Fruit fly (Drosophila melanogaster): Measurements from ENCODE around the gene Pex3.

Pex3 gene

dm6 chr3L:15143638-15144600, at the start of gene Pex3, which contains the start of gene CG32147:
Pex3 (plus strand) TSS chr3L:15144355.
CG32147 (minus strand) TSS chr3L:15144059.
- TF ChIP-seq pan (optimal IDR thresholded peaks at IDR 0.05) (no peak), CG8478 (optimal IDR thresholded peaks at IDR 0.05) (no peak)

dm6 chr3L:15094589-15095288, 49.4 kb upstream of the Pex3 start, which contains the start of the genes sstn, Plp and GlyRS:
sstn (minus strand) TSS chr3L:15094719.
Plp (minus strand) TSS chr3L:15094724.
GlyRS (plus strand) TSS chr3L:15095142.
- no peak for TF ChIP-seq usp (GFP tag; optimal IDR thresholded peaks at IDR 0.05)
- no peak for TF ChIP-seq pan (optimal IDR thresholded peaks at IDR 0.05)
- TF ChIP-seq Dll (optimal IDR thresholded peaks at IDR 0.05) = no peak
- no peak for TF ChIP-seq psq (optimal IDR thresholded peaks at IDR 0.05)
- TF ChIP-seq EcR (GFP tag; optimal IDR thresholded peaks at IDR 0.05) = no peak
- no peak for TF ChIP-seq CG8478 (optimal IDR thresholded peaks at IDR 0.05)

- no peak for TF ChIP-seq CG8478 (optimal IDR thresholded peaks at IDR 0.05)
- no peak for TF ChIP-seq psq (optimal IDR thresholded peaks at IDR 0.05)
- no peak for TF ChIP-seq Dll (optimal IDR thresholded peaks at IDR 0.05)
- no peak for TF ChIP-seq pan (optimal IDR thresholded peaks at IDR 0.05)
- TF ChIP-seq usp (GFP tag; optimal IDR thresholded peaks at IDR 0.05) = no peak
- no peak for TF ChIP-seq EcR (GFP tag; optimal IDR thresholded peaks at IDR 0.05)
These were observed 46.2 kb upstream of the Pex3 start, which contains the start of gene Ctps for dm6 chr3L:15097878-15098520. Ctps (plus strand) TSS chr3L:15097914.

- TF ChIP-seq CG8478 (optimal IDR thresholded peaks at IDR 0.05) (no peak), Dll (optimal IDR thresholded peaks at IDR 0.05) (no peak), EcR (GFP tag; optimal IDR thresholded peaks at IDR 0.05) (no peak), usp (GFP tag; optimal IDR thresholded peaks at IDR 0.05) (no peak), pan (optimal IDR thresholded peaks at IDR 0.05) (no peak), psq (optimal IDR thresholded peaks at IDR 0.05) (no peak)
These were observed 45.3 kb upstream of the Pex3 start for dm6 chr3L:15098659-15099512.

dm6 chr3L:15099541-15099940, 44.6 kb upstream of the Pex3 start:
- TF ChIP-seq usp (GFP tag; optimal IDR thresholded peaks at IDR 0.05) (no peak), psq (optimal IDR thresholded peaks at IDR 0.05) (no peak), Dll (optimal IDR thresholded peaks at IDR 0.05) (no peak)

- TF ChIP-seq EcR (GFP tag; optimal IDR thresholded peaks at IDR 0.05) (no peak), usp (GFP tag; optimal IDR thresholded peaks at IDR 0.05) (no peak), Dll (optimal IDR thresholded peaks at IDR 0.05) (no peak), CG8478 (optimal IDR thresholded peaks at IDR 0.05) (no peak), psq (optimal IDR thresholded peaks at IDR 0.05) (no peak), pan (optimal IDR thresholded peaks at IDR 0.05) (no peak)
These were observed 43.2 kb upstream of the Pex3 start for dm6 chr3L:15100983-15101382.

- no peak for TF ChIP-seq CG8478 (optimal IDR thresholded peaks at IDR 0.05)
- no peak for TF ChIP-seq psq (optimal IDR thresholded peaks at IDR 0.05)
- TF ChIP-seq pan (optimal IDR thresholded peaks at IDR 0.05) = no peak
- TF ChIP-seq EcR (GFP tag; optimal IDR thresholded peaks at IDR 0.05) = no peak
- no peak for TF ChIP-seq usp (GFP tag; optimal IDR thresholded peaks at IDR 0.05)
- TF ChIP-seq Dll (optimal IDR thresholded peaks at IDR 0.05) = peak; percentile 68
These were observed 42.3 kb upstream of the Pex3 start for dm6 chr3L:15101639-15102413.

dm6 chr3L:15102669-15103309, 41.4 kb upstream of the Pex3 start:
- TF ChIP-seq pan (optimal IDR thresholded peaks at IDR 0.05) = no peak
- peak; percentile 28 for TF ChIP-seq Dll (optimal IDR thresholded peaks at IDR 0.05)

- no peak for TF ChIP-seq psq (optimal IDR thresholded peaks at IDR 0.05)
- peak; percentile 65 for TF ChIP-seq Dll (optimal IDR thresholded peaks at IDR 0.05)
- peak; percentile 21 for TF ChIP-seq CG8478 (optimal IDR thresholded peaks at IDR 0.05)
- no peak for TF ChIP-seq pan (optimal IDR thresholded peaks at IDR 0.05)
- TF ChIP-seq EcR (GFP tag; optimal IDR thresholded peaks at IDR 0.05) = no peak
- TF ChIP-seq usp (GFP tag; optimal IDR thresholded peaks at IDR 0.05) = no peak
These were observed 39.9 kb upstream of the Pex3 start for dm6 chr3L:15103988-15104848.
